Worm (Caenorhabditis elegans): Measurements from ENCODE around the gene ZK355.3.
A peak's percentile ranks its signal among the peaks of the same experiment; 100 is the strongest.

The ZK355.3 gene

ce11 chrII:2962531-2963164 is 35.2 kb upstream of the ZK355.3 start:
- no peak for TF ChIP-seq ceh-83 (GFP tag; optimal IDR thresholded peaks at IDR 0.05)
- TF ChIP-seq zip-8 (tag; optimal IDR thresholded peaks at IDR 0.05), result peak; percentile 77

- TF ChIP-seq snpc-4 (tag; optimal IDR thresholded peaks at IDR 0.05) (no peak), sptf-1 (tag; optimal IDR thresholded peaks at IDR 0.05) (no peak), nhr-76 (tag; optimal IDR thresholded peaks at IDR 0.05) (no peak), ham-2 (GFP tag; optimal IDR thresholded peaks at IDR 0.05) (no peak), ces-1 (GFP tag; optimal IDR thresholded peaks at IDR 0.05) (no peak), ceh-43 (GFP tag; optimal IDR thresholded peaks at IDR 0.05) (no peak), lsy-2 (tag; optimal IDR thresholded peaks at IDR 0.05) (no peak), cnd-1 (tag; optimal IDR thresholded peaks at IDR 0.05) (no peak), lin-13 (tag; optimal IDR thresholded peaks at IDR 0.05) (no peak), elt-1 (tag; optimal IDR thresholded peaks at IDR 0.05; ENCODE audit: borderline replicate concordance, insufficient read depth) (no peak), lin-32 (GFP tag; optimal IDR thresholded peaks at IDR 0.05) (no peak), unc-39 (tag; optimal IDR thresholded peaks at IDR 0.05) (no peak), elt-3 (tag; optimal IDR thresholded peaks at IDR 0.05) (no peak), hlh-1 (tag; optimal IDR thresholded peaks at IDR 0.05) (no peak)
These were observed 30.9 kb upstream of the ZK355.3 start, which contains the start of gene srw-60 for ce11 chrII:2958308-2958707. Gene srw-60, plus strand, starts transcription at chrII:2958608.

ce11 chrII:2955656-2956115 is 28.3 kb upstream of the ZK355.3 start, which contains the start of gene irld-48:
Gene irld-48, plus strand, starts transcription at chrII:2956065.
- no peak for TF ChIP-seq hlh-1 (tag; optimal IDR thresholded peaks at IDR 0.05)
- TF ChIP-seq ces-1 (GFP tag; optimal IDR thresholded peaks at IDR 0.05), result no peak
- no peak for TF ChIP-seq unc-120 (tag; optimal IDR thresholded peaks at IDR 0.05; ENCODE audit: poor library complexity, severe bottlenecking)
- no peak for TF ChIP-seq cnd-1 (tag; optimal IDR thresholded peaks at IDR 0.05)

- no peak for TF ChIP-seq nhr-237 (tag; optimal IDR thresholded peaks at IDR 0.05)
These were observed 25.2 kb upstream of the ZK355.3 start, which contains the start of gene irld-51 for ce11 chrII:2952629-2953028. Gene irld-51, minus strand, starts transcription at chrII:2952729.

ce11 chrII:2948614-2949013 is 21.2 kb upstream of the ZK355.3 start:
- no peak for TF ChIP-seq ceh-43 (GFP tag; optimal IDR thresholded peaks at IDR 0.05)
- TF ChIP-seq tbx-8 (GFP tag; optimal IDR thresholded peaks at IDR 0.05), result no peak
- TF ChIP-seq unc-62 (GFP tag; optimal IDR thresholded peaks at IDR 0.05), result no peak
- no peak for TF ChIP-seq drap-1 (GFP tag; optimal IDR thresholded peaks at IDR 0.05)
- no peak for TF ChIP-seq bed-3 (GFP tag; optimal IDR thresholded peaks at IDR 0.05)
- no peak for TF ChIP-seq elt-3 (tag; optimal IDR thresholded peaks at IDR 0.05)

ce11 chrII:2946438-2946837 is 19.0 kb upstream of the ZK355.3 start, which contains the start of gene srw-79:
Gene srw-79, plus strand, starts transcription at chrII:2946738.
- TF ChIP-seq zip-8 (tag; optimal IDR thresholded peaks at IDR 0.05), result no peak
- TF ChIP-seq nhr-12 (tag; optimal IDR thresholded peaks at IDR 0.05), result no peak
- no peak for TF ChIP-seq snpc-4 (tag; optimal IDR thresholded peaks at IDR 0.05)
- no peak for TF ChIP-seq mab-5 (tag; optimal IDR thresholded peaks at IDR 0.05)
- TF ChIP-seq unc-62 (GFP tag; optimal IDR thresholded peaks at IDR 0.05), result no peak
- TF ChIP-seq drap-1 (GFP tag; optimal IDR thresholded peaks at IDR 0.05), result no peak
- no peak for TF ChIP-seq lin-32 (GFP tag; optimal IDR thresholded peaks at IDR 0.05)
- TF ChIP-seq elt-3 (tag; optimal IDR thresholded peaks at IDR 0.05), result no peak
- no peak for TF ChIP-seq nhr-28 (tag; optimal IDR thresholded peaks at IDR 0.05)

- TF ChIP-seq cnd-1 (tag; optimal IDR thresholded peaks at IDR 0.05) (no peak), nhr-2 (tag; optimal IDR thresholded peaks at IDR 0.05) (no peak), tbx-8 (GFP tag; optimal IDR thresholded peaks at IDR 0.05) (no peak), lin-32 (GFP tag; optimal IDR thresholded peaks at IDR 0.05) (no peak), blmp-1 (tag; optimal IDR thresholded peaks at IDR 0.05) (no peak), sem-2 (GFP tag; optimal IDR thresholded peaks at IDR 0.05) (no peak), elt-1 (tag; optimal IDR thresholded peaks at IDR 0.05; ENCODE audit: borderline replicate concordance, insufficient read depth) (no peak), sptf-1 (tag; optimal IDR thresholded peaks at IDR 0.05) (no peak), ztf-11 (tag; optimal IDR thresholded peaks at IDR 0.05) (no peak)
These were observed 16.5 kb upstream of the ZK355.3 start, which contains the start of the genes irld-50 and irld-49 for ce11 chrII:2943966-2944365. Gene irld-50, minus strand, starts transcription at chrII:2944066. Gene irld-49, plus strand, starts transcription at chrII:2944176.
